Worm (Caenorhabditis elegans) whole organism, young adult: ENCODE data around the gene perm-5.
A peak's percentile ranks its signal among the peaks of the same experiment; 100 is the strongest.

Experiments
- C06A6.2 ChIP-seq: fragments of 200-800 bp; sonication (Bioruptor generic); conservative IDR thresholded peaks from 2 replicates; pipeline ENCODE4 v1.3.6; 2022; ENCODE audit warnings: missing genetic modification characterization, missing compliant biosample characterization
- C17E4.6 ChIP-seq: fragments of 200-800 bp; sonication (Bioruptor generic); IDR thresholded peaks from 2 replicates; pipeline ENCODE4 v1.3.6; 2022; ENCODE audit warnings: missing genetic modification reagents, missing genetic modification characterization, missing compliant biosample characterization
- F23B12.7 ChIP-seq: sonication (generic microtip); optimal IDR thresholded peaks from 2 replicates; lab custom pipeline; 2017; ENCODE audit warnings: missing genetic modification characterization, mild to moderate bottlenecking, missing compliant biosample characterization, antibody characterized with exemption, moderate library complexity; ENCODE audit not compliant: insufficient read depth
- F57A8.1 ChIP-seq: fragments of 200-800 bp; sonication (Bioruptor generic); optimal IDR thresholded peaks from 2 replicates; lab custom pipeline; 2018; ENCODE audit warnings: mild to moderate bottlenecking, missing genetic modification characterization, moderate library complexity, missing compliant biosample characterization
- K11D2.4 ChIP-seq: fragments of 200-800 bp; sonication (Bioruptor generic); IDR thresholded peaks from 2 replicates; pipeline ENCODE4 v1.3.6; 2022; ENCODE audit warnings: missing genetic modification reagents, missing genetic modification characterization, missing compliant biosample characterization
- T07F8.4 ChIP-seq: sonication (generic microtip); optimal IDR thresholded peaks from 2 replicates; lab custom pipeline; 2016; ENCODE audit warnings: mild to moderate bottlenecking, missing genetic modification characterization, moderate library complexity, missing compliant biosample characterization
- Y79H2A.3 ChIP-seq: fragments of 200-800 bp; sonication (Bioruptor generic); conservative IDR thresholded peaks from 2 replicates; pipeline ENCODE4 v1.3.6; 2022; ENCODE audit warnings: missing genetic modification reagents, missing genetic modification characterization, missing compliant biosample characterization
- Y95B8A.8 ChIP-seq: fragments of 200-800 bp; sonication (Bioruptor generic); IDR thresholded peaks from 2 replicates; pipeline ENCODE4 v1.3.6; 2022; ENCODE audit warnings: missing genetic modification reagents, missing genetic modification characterization, missing compliant biosample characterization
- ZK185.1 ChIP-seq: sonication (generic microtip); optimal IDR thresholded peaks from 2 replicates; lab custom pipeline; 2016; ENCODE audit warnings: mild to moderate bottlenecking, missing genetic modification characterization, missing compliant biosample characterization; ENCODE audit not compliant: poor library complexity, severe bottlenecking
- attf-5 ChIP-seq: fragments of 200-800 bp; sonication (Bioruptor generic); optimal IDR thresholded peaks from 2 replicates; lab custom pipeline; 2018; ENCODE audit warnings: mild to moderate bottlenecking, missing genetic modification characterization, missing compliant biosample characterization
- bed-1 ChIP-seq: fragments of 200-800 bp; sonication (Bioruptor generic); IDR thresholded peaks from 2 replicates; pipeline ENCODE4 v1.3.6; 2022; ENCODE audit warnings: missing genetic modification reagents, missing genetic modification characterization, missing compliant biosample characterization
- ccch-3 ChIP-seq: fragments of 200-800 bp; sonication (Bioruptor generic); optimal IDR thresholded peaks from 2 replicates; lab custom pipeline; 2018; ENCODE audit warnings: mild to moderate bottlenecking, missing genetic modification characterization, missing compliant biosample characterization
- die-1 ChIP-seq: sonication (generic microtip); optimal IDR thresholded peaks from 2 replicates; lab custom pipeline; 2016; ENCODE audit warnings: missing genotype, mild to moderate bottlenecking, missing genetic modification characterization, missing compliant biosample characterization
- egrh-3 ChIP-seq: fragments of 200-800 bp; sonication (Bioruptor generic); IDR thresholded peaks from 2 replicates; pipeline ENCODE4 v1.3.6; 2022; ENCODE audit warnings: missing genetic modification reagents, missing genetic modification characterization, missing compliant biosample characterization
- gei-17 ChIP-seq: fragments of 200-800 bp; sonication (Bioruptor generic); optimal IDR thresholded peaks from 2 replicates; lab custom pipeline; 2018; ENCODE audit warnings: mild to moderate bottlenecking, missing genetic modification characterization, missing compliant biosample characterization
- him-1 ChIP-seq: sonication (generic microtip); optimal IDR thresholded peaks from 2 replicates; lab custom pipeline; 2016; ENCODE audit warnings: missing genotype, missing genetic modification reagents, missing genetic modification characterization, missing compliant biosample characterization
- hmg-20 ChIP-seq: fragments of 200-800 bp; sonication (Bioruptor generic); IDR thresholded peaks from 2 replicates; pipeline ENCODE4 v1.3.6; 2022; ENCODE audit warnings: missing genetic modification reagents, missing genetic modification characterization, missing compliant biosample characterization
- hrde-1 ChIP-seq: sonication (generic microtip); optimal IDR thresholded peaks from 2 replicates; lab custom pipeline; 2016; ENCODE audit warnings: missing genetic modification characterization, mild to moderate bottlenecking, missing compliant biosample characterization, moderate library complexity, missing genotype, missing genetic modification reagents, borderline replicate concordance
- lin-26 ChIP-seq: fragments of 200-800 bp; sonication (Bioruptor generic); IDR thresholded peaks from 2 replicates; pipeline ENCODE4 v1.3.6; 2022; ENCODE audit warnings: missing genetic modification reagents, missing genetic modification characterization, missing compliant biosample characterization
- lin-40 ChIP-seq: sonication (generic microtip); optimal IDR thresholded peaks from 2 replicates; lab custom pipeline; 2016; ENCODE audit warnings: missing genetic modification characterization, mild to moderate bottlenecking, missing compliant biosample characterization, missing genotype, missing genetic modification reagents
- lsl-1 ChIP-seq: fragments of 200-800 bp; sonication (Bioruptor generic); optimal IDR thresholded peaks from 2 replicates; lab custom pipeline; 2018; ENCODE audit warnings: mild to moderate bottlenecking, missing genetic modification characterization, moderate library complexity, missing compliant biosample characterization
- lsy-27 ChIP-seq: sonication (generic microtip); optimal IDR thresholded peaks from 2 replicates; lab custom pipeline; 2017; ENCODE audit warnings: missing genetic modification characterization, mild to moderate bottlenecking, missing compliant biosample characterization, antibody characterized with exemption, missing genotype, borderline replicate concordance; ENCODE audit not compliant: insufficient read depth
- madf-6 ChIP-seq: fragments of 200-800 bp; sonication (Bioruptor generic); IDR thresholded peaks from 2 replicates; pipeline ENCODE4 v1.3.6; 2022; ENCODE audit warnings: missing genetic modification reagents, missing genetic modification characterization, missing compliant biosample characterization
- nfyb-1 ChIP-seq: fragments of 200-800 bp; sonication (Bioruptor generic); IDR thresholded peaks from 2 replicates; pipeline ENCODE4 v1.3.6; 2022; ENCODE audit warnings: missing genetic modification reagents, missing genetic modification characterization, missing compliant biosample characterization
- rpc-1 ChIP-seq, 2 experiments: fragments of 150-350 bp in 1 of 2; sonication (generic microtip) in 1 of 2; optimal IDR thresholded peaks; 2 replicates each; lab custom pipeline; 2014 to 2018; ENCODE audit warnings: missing biosample characterization in 1 of 2, missing genetic modification characterization in 1 of 2, missing genetic modification reagents in 1 of 2, missing genotype in 1 of 2
- snpc-4 ChIP-seq, 5 experiments: fragments of 150-350 bp in 1 of 5; sonication (generic microtip) in 4 of 5; optimal IDR thresholded peaks; 2 replicates each; lab custom pipeline; 2014 to 2018; ENCODE audit warnings: missing genetic modification characterization in 5 of 5, missing biosample characterization in 3 of 5, antibody characterized with exemption in 2 of 5, mild to moderate bottlenecking in 2 of 5, missing compliant biosample characterization in 2 of 5, missing genotype in 2 of 5, moderate library complexity in 2 of 5, missing genetic modification reagents in 1 of 5
- sptf-2 ChIP-seq: fragments of 200-800 bp; sonication (Bioruptor generic); optimal IDR thresholded peaks from 2 replicates; lab custom pipeline; 2018; ENCODE audit warnings: mild to moderate bottlenecking, missing genetic modification characterization, missing compliant biosample characterization
- xnd-1 ChIP-seq: sonication (generic microtip); optimal IDR thresholded peaks from 2 replicates; lab custom pipeline; 2016; ENCODE audit warnings: missing genotype, missing genetic modification reagents, missing genetic modification characterization, missing compliant biosample characterization
- zfh-2 ChIP-seq: fragments of 200-800 bp; sonication (Bioruptor generic); conservative IDR thresholded peaks from 2 replicates; pipeline ENCODE4 v1.3.6; 2022; ENCODE audit warnings: missing genetic modification reagents, missing genetic modification characterization, missing compliant biosample characterization
- ztf-26 ChIP-seq: sonication (generic microtip); optimal IDR thresholded peaks from 2 replicates; lab custom pipeline; 2017; ENCODE audit warnings: missing genetic modification characterization, missing compliant biosample characterization

The perm-5 gene

DNA sequence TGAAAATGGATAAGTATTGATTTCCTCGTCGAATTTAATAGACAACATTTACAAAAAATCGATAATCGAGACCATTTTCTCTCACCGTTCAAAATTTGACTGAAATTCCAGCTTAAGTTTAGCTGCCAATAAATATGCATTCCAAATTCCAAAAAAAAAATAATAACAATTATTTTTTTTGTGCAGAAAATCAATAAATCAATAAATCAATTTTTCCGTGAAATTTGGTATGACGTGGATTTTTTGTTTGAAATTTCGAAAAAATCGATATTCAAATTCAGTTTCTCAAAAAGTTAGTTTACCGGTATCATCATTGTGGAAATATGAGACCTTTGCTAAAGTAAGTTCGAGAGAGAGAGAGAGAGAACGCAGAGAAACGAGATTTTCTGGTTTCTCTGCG lies 18.3 kb downstream of the perm-5 start, which contains the start of gene C55C3.3:
Gene C55C3.3 (plus strand): TSS at position 274 of the 400 bp plus-strand sequence.
- TF ChIP-seq C17E4.6 = no peak
- no peak for TF ChIP-seq ZK185.1 (tag; lab: Kevin White, UChicago)
- TF ChIP-seq die-1 (tag; lab: Kevin White, UChicago) = no peak
- TF ChIP-seq hmg-20 (GFP tag; lab: Robert Waterston, UW) = no peak
- no peak for TF ChIP-seq snpc-4 (GFP tag; optimal IDR thresholded peaks at IDR 0.05; lab: Kevin White, UChicago)
- TF ChIP-seq snpc-4 (tag; optimal IDR thresholded peaks at IDR 0.05; lab: Kevin White, UChicago) = peak in 1 of 4 experiments; percentile 61

DNA sequence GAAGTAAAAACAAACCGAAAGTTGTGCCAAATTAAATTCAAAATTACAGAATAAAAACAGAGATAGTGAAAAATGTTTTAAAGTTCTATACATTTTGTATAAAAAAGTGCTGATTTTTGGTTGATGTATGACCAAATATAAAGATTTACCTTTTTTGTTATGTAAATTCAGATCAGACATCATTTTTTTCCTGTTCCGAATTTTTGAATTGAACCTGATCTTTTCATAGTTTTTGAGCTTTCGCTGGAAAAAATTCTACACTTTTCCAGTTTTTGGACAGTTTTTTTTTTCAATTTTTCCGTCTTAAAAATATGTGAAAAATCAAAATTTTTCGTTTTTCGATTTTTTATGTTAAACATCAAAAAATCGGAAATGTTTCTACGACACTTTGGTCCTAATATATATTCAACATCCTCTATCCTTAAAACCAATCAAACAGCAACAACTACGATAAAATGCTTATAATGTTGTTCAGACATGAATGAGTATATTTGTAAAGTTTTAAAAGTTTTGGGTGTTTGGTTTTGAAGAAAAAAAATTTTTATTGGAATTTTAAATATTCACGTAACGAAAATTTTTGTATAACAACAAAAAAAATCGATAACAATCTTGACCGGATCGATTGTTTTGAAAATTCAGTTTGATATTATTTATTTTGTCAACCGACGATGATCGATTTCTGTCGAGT lies 20.6 kb downstream of the perm-5 start, which contains the start of the genes C55C3.7 and C55C3.6:
Gene C55C3.7 (minus strand): TSS at position 101 of the 688 bp plus-strand sequence.
Gene C55C3.6 (plus strand): TSS at position 638 of the 688 bp plus-strand sequence.
- no peak for TF ChIP-seq T07F8.4 (tag; lab: Kevin White, UChicago)
- TF ChIP-seq Y95B8A.8 = no peak
- TF ChIP-seq F23B12.7 (tag; lab: Kevin White, UChicago) = no peak
- no peak for TF ChIP-seq lsy-27
- TF ChIP-seq C06A6.2 (GFP tag; lab: Robert Waterston, UW) = no peak
- TF ChIP-seq him-1 (tag; lab: Kevin White, UChicago) = no peak
- TF ChIP-seq hrde-1 = no peak
- TF ChIP-seq madf-6 (GFP tag; lab: Robert Waterston, UW) = no peak
- TF ChIP-seq lin-26 (GFP tag; lab: Robert Waterston, UW) = no peak
- TF ChIP-seq F57A8.1 = no peak
- TF ChIP-seq nfyb-1 (GFP tag; lab: Robert Waterston, UW) = no peak

DNA sequence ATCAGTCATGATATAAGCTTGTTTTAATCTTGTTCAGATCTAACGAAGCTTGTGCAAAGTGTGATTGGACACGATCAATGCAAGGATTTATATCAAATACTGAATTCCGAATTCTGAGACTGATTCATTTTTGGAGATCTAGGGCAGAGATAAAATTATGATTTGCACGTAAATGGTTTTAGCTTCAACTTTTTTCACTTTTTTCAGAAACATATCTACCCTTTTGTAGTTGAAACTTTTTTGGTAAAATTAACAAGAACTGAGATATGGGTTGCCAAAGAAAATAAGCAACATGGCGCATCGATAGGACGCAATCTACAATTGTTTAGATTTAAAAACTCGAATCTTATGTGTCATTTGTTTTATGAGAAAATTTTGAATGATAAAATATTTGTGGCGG lies 25.2 kb downstream of the perm-5 start, which contains the start of gene C55C3.4:
Gene C55C3.4 (minus strand): TSS at position 101 of the 400 bp plus-strand sequence.
- TF ChIP-seq K11D2.4 (GFP tag; lab: Robert Waterston, UW) (no peak), bed-1 (GFP tag; lab: Robert Waterston, UW) (no peak), lin-40 (tag; lab: Kevin White, UChicago) (no peak), gei-17 (no peak), lsy-27 (no peak), zfh-2 (GFP tag; lab: Robert Waterston, UW) (no peak), him-1 (tag; lab: Kevin White, UChicago) (no peak)

DNA sequence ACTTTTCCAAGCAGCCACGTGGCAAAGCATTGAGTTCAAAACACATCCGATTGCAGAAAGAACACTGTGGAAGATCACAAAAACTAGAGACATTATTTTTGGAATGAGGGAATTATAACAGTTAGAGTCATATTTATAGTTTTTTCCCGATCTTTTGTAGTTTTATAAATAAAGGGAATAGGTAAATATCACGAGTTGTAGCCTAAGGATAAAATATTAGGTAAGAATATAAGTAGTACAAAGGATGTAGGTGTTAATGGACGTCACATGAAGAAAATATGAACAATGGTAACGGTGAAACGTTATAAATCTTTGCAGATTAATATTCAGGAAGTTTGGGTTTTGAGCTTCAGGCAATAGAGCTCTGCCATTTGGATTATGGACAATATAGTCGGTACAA lies 28.8 kb downstream of the perm-5 start, which contains the start of gene srd-5:
Gene srd-5 (minus strand): TSS at position 101 of the 400 bp plus-strand sequence.
- TF ChIP-seq C06A6.2 (GFP tag; lab: Robert Waterston, UW) (no peak), ccch-3 (GFP tag; lab: Kevin White, UChicago) (no peak), sptf-2 (GFP tag; lab: Kevin White, UChicago) (no peak)

DNA sequence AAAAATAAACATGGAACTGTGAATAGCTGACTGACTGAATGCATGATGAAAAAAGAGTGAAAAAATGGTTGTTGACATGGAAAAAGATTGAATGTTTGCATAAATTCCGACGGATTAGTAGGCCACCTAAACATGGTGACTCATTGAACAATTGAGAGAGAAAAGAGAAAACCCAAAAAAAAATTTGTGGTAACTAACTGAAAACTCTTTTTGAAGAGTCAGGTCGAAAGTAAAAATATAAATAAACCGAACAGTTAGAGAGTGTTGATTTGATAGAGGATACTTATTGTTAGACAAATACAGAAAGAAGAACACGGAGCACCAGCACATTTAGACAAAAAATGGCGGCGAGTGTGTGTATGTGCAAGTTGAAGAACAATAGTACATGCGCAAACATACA lies 31.9 kb downstream of the perm-5 start:
- TF ChIP-seq egrh-3 (GFP tag; lab: Robert Waterston, UW) (no peak), xnd-1 (tag; lab: Kevin White, UChicago) (no peak), sptf-2 (GFP tag; lab: Kevin White, UChicago) (no peak), Y79H2A.3 (GFP tag; lab: Robert Waterston, UW) (no peak), hrde-1 (no peak), attf-5 (GFP tag; lab: Kevin White, UChicago) (no peak), rpc-1 (optimal IDR thresholded peaks at IDR 0.05; lab: Kevin White, UChicago) (no peak), rpc-1 (tag; optimal IDR thresholded peaks at IDR 0.05; lab: Kevin White, UChicago) (no peak), madf-6 (GFP tag; lab: Robert Waterston, UW) (no peak), lsl-1 (no peak), ztf-26 (tag; lab: Kevin White, UChicago) (no peak), nfyb-1 (GFP tag; lab: Robert Waterston, UW) (no peak)
